Worm (Caenorhabditis elegans): ENCODE results near the gene srh-41.

The srh-41 gene

ce11 chrII:14237245-14237806, 49.9 kb downstream of the srh-41 start:
- TF ChIP-seq aly-2 (tag; optimal IDR thresholded peaks at IDR 0.05) (no peak), ceh-82 (tag; optimal IDR thresholded peaks at IDR 0.05) (no peak), ceh-9 (tag; optimal IDR thresholded peaks at IDR 0.05) (no peak)

ce11 chrII:14236569-14236968, 50.6 kb downstream of the srh-41 start:
- TF ChIP-seq ceh-9 (tag; optimal IDR thresholded peaks at IDR 0.05): no peak
- no peak for TF ChIP-seq skn-1 (tag; optimal IDR thresholded peaks at IDR 0.05)
- TF ChIP-seq elt-3 (tag; optimal IDR thresholded peaks at IDR 0.05): no peak
- TF ChIP-seq nhr-11 (tag; optimal IDR thresholded peaks at IDR 0.05): no peak
- no peak for TF ChIP-seq snpc-4 (tag; optimal IDR thresholded peaks at IDR 0.05)
- TF ChIP-seq unc-39 (tag; optimal IDR thresholded peaks at IDR 0.05): no peak
- TF ChIP-seq mdl-1 (tag; optimal IDR thresholded peaks at IDR 0.05): no peak
- no peak for TF ChIP-seq fkh-2 (tag; optimal IDR thresholded peaks at IDR 0.05)
- TF ChIP-seq ceh-16 (tag; optimal IDR thresholded peaks at IDR 0.05): no peak
- no peak for TF ChIP-seq ZK546.5 (tag; optimal IDR thresholded peaks at IDR 0.05)
- TF ChIP-seq ama-1 (optimal IDR thresholded peaks at IDR 0.05): no peak
- TF ChIP-seq nhr-67 (tag; optimal IDR thresholded peaks at IDR 0.05): no peak
- no peak for TF ChIP-seq ztf-4 (tag; optimal IDR thresholded peaks at IDR 0.05)

Measured in whole organism, L3 larva.